Worm (Caenorhabditis elegans) whole organism, mixed stage, embryonic: ENCODE results near the gene srx-77.

Source experiments
- ceh-39 ChIP-seq: fragments of 150-350 bp; optimal IDR thresholded peaks from 2 replicates; lab custom pipeline; 2014; ENCODE audit warnings: missing biosample characterization, missing genetic modification characterization
- elt-1 ChIP-seq: sonication (generic microtip); optimal IDR thresholded peaks from 2 replicates; lab custom pipeline; 2017; ENCODE audit warnings: missing genetic modification characterization, mild to moderate bottlenecking, missing compliant biosample characterization, antibody characterized with exemption, moderate library complexity, borderline replicate concordance; ENCODE audit not compliant: insufficient read depth
- lin-13 ChIP-seq: fragments of 150-350 bp; optimal IDR thresholded peaks from 2 replicates; lab custom pipeline; 2014; ENCODE audit warnings: missing biosample characterization, missing genetic modification characterization
- mab-5 ChIP-seq: fragments of 150-350 bp; optimal IDR thresholded peaks from 2 replicates; lab custom pipeline; 2014; ENCODE audit warnings: missing biosample characterization, missing genetic modification characterization
- nhr-237 ChIP-seq: fragments of 150-350 bp; optimal IDR thresholded peaks from 2 replicates; lab custom pipeline; 2014; ENCODE audit warnings: missing biosample characterization, missing genetic modification characterization
- nhr-28 ChIP-seq: fragments of 150-350 bp; optimal IDR thresholded peaks from 2 replicates; lab custom pipeline; 2014; ENCODE audit warnings: missing biosample characterization, missing genetic modification characterization
- nhr-76 ChIP-seq: sonication (generic microtip); optimal IDR thresholded peaks from 2 replicates; lab custom pipeline; 2017; ENCODE audit warnings: missing biosample characterization, missing genetic modification characterization
- pha-4 ChIP-seq: fragments of 150-350 bp; optimal IDR thresholded peaks from 2 replicates; lab custom pipeline; 2018; ENCODE audit warnings: missing biosample characterization, missing genetic modification reagents, missing genetic modification characterization
- snpc-4 ChIP-seq: fragments of 150-350 bp; optimal IDR thresholded peaks from 2 replicates; lab custom pipeline; 2014; ENCODE audit warnings: missing biosample characterization, missing genetic modification characterization
- sptf-1 ChIP-seq: sonication (generic microtip); optimal IDR thresholded peaks from 2 replicates; lab custom pipeline; 2017; ENCODE audit warnings: mild to moderate bottlenecking, missing genetic modification characterization, moderate library complexity, missing compliant biosample characterization
- unc-120 ChIP-seq: sonication (generic microtip); optimal IDR thresholded peaks from 2 replicates; lab custom pipeline; 2017; ENCODE audit warnings: missing genetic modification characterization, missing compliant biosample characterization; ENCODE audit not compliant: poor library complexity, severe bottlenecking
- unc-62 ChIP-seq: fragments of 150-350 bp; optimal IDR thresholded peaks from 2 replicates; lab custom pipeline; 2014; ENCODE audit warnings: missing biosample characterization, missing genetic modification reagents, missing genetic modification characterization
- zip-8 ChIP-seq: fragments of 150-350 bp; optimal IDR thresholded peaks from 2 replicates; lab custom pipeline; 2014; ENCODE audit warnings: missing biosample characterization, missing genetic modification characterization
- ztf-11 ChIP-seq: fragments of 150-350 bp; optimal IDR thresholded peaks from 2 replicates; lab custom pipeline; 2014; ENCODE audit warnings: missing biosample characterization, missing genetic modification characterization

- no peak for TF ChIP-seq ztf-11 (tag; lab: Kevin White, UChicago)
- TF ChIP-seq lin-13 (tag; lab: Kevin White, UChicago), result no peak
- no peak for TF ChIP-seq pha-4
- no peak for TF ChIP-seq elt-1 (tag; lab: Kevin White, UChicago)
- no peak for TF ChIP-seq mab-5 (tag; lab: Kevin White, UChicago)
- no peak for TF ChIP-seq nhr-237 (tag; lab: Kevin White, UChicago)
- no peak for TF ChIP-seq zip-8 (tag; lab: Kevin White, UChicago)
- TF ChIP-seq unc-62, result no peak
- no peak for TF ChIP-seq snpc-4 (tag; lab: Kevin White, UChicago)
- no peak for TF ChIP-seq nhr-28 (tag; lab: Kevin White, UChicago)
- TF ChIP-seq nhr-76 (tag; lab: Kevin White, UChicago), result no peak
- no peak for TF ChIP-seq sptf-1
- no peak for TF ChIP-seq unc-120 (tag; lab: Kevin White, UChicago)
- TF ChIP-seq ceh-39 (tag; lab: Kevin White, UChicago), result no peak
Measured at ce11 chrV:4626344-4626743, 42.2 kb downstream of the srx-77 start.
